Worm (Caenorhabditis elegans): Measurements from ENCODE around the gene ari-1.4.
A peak's percentile ranks its signal among the peaks of the same experiment; 100 is the strongest.

Gene ari-1.4

DNA sequence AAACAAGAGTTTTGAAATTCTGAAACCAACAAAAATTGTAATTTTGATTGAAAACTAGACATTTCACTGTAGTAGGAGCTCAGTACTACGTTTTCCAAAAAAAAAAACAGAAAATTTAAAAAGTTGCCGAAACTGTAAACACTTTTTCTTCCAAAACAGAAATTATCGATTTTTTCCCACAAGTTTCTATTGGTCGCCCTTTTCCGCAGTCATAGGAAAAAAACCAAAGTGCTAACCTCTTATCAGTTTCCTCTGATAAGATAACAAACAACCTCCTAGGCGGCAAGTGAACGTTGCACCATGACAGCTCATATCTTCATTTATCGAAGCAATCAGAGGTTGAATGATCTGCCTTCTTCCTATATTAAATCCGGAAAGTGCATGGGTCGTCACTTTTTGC lies 30.7 kb upstream of the ari-1.4 start:
- TF ChIP-seq ztf-11 (tag; optimal IDR thresholded peaks at IDR 0.05) = no peak
- TF ChIP-seq ceh-16 (tag; optimal IDR thresholded peaks at IDR 0.05) = no peak
- TF ChIP-seq lsy-2 (tag; optimal IDR thresholded peaks at IDR 0.05) = peak in 1 of 2 experiments; percentile 1
- TF ChIP-seq lin-39 (tag; optimal IDR thresholded peaks at IDR 0.05) = no peak
- no peak for TF ChIP-seq nhr-23 (tag; optimal IDR thresholded peaks at IDR 0.05)
- no peak for TF ChIP-seq alr-1 (tag; optimal IDR thresholded peaks at IDR 0.05)
- peak; percentile 5 for TF ChIP-seq gmeb-1 (tag; optimal IDR thresholded peaks at IDR 0.05)
- no peak for TF ChIP-seq dmd-4 (tag; optimal IDR thresholded peaks at IDR 0.05)
- no peak for TF ChIP-seq elt-1 (tag; optimal IDR thresholded peaks at IDR 0.05)
- no peak for TF ChIP-seq unc-62 (GFP tag; optimal IDR thresholded peaks at IDR 0.05)
- no peak for TF ChIP-seq Y55F3AM.14 (GFP tag; optimal IDR thresholded peaks at IDR 0.05)
- no peak for TF ChIP-seq unc-39 (tag; optimal IDR thresholded peaks at IDR 0.05)
- TF ChIP-seq sem-4 (tag; optimal IDR thresholded peaks at IDR 0.05) = no peak
- TF ChIP-seq nhr-129 (tag; optimal IDR thresholded peaks at IDR 0.05) = no peak
- no peak for TF ChIP-seq skn-1 (tag; optimal IDR thresholded peaks at IDR 0.05)
- no peak for TF ChIP-seq nhr-21 (tag; optimal IDR thresholded peaks at IDR 0.05)
- no peak for TF ChIP-seq nhr-77 (tag; optimal IDR thresholded peaks at IDR 0.05)
- no peak for TF ChIP-seq mdl-1 (tag; optimal IDR thresholded peaks at IDR 0.05)
- TF ChIP-seq fos-1 (tag; optimal IDR thresholded peaks at IDR 0.05) = peak; percentile 72

ce11 chrIV:15554771-15555170 lies 26.4 kb upstream of the ari-1.4 start:
- no peak for TF ChIP-seq mab-5 (tag; optimal IDR thresholded peaks at IDR 0.05)
- TF ChIP-seq sem-4 (tag; optimal IDR thresholded peaks at IDR 0.05) = no peak
- TF ChIP-seq sma-3 (GFP tag; optimal IDR thresholded peaks at IDR 0.05) = no peak
- TF ChIP-seq nhr-77 (tag; optimal IDR thresholded peaks at IDR 0.05) = no peak
- no peak for TF ChIP-seq unc-62 (GFP tag; optimal IDR thresholded peaks at IDR 0.05)
- no peak for TF ChIP-seq alr-1 (tag; optimal IDR thresholded peaks at IDR 0.05)
- no peak for TF ChIP-seq lin-11 (tag; optimal IDR thresholded peaks at IDR 0.05)

ce11 chrIV:15539447-15539994 lies 11.2 kb upstream of the ari-1.4 start, which contains the start of gene Y73F8A.35:
TSS of gene Y73F8A.35 (minus strand) at chrIV:15539944.
- TF ChIP-seq sma-9 (GFP tag; optimal IDR thresholded peaks at IDR 0.05) (no peak), sma-9 (tag; optimal IDR thresholded peaks at IDR 0.05) (no peak), elt-3 (tag; optimal IDR thresholded peaks at IDR 0.05) (no peak), lsy-2 (tag; optimal IDR thresholded peaks at IDR 0.05) (no peak), ztf-11 (tag; optimal IDR thresholded peaks at IDR 0.05) (no peak), ZK546.5 (tag; optimal IDR thresholded peaks at IDR 0.05) (no peak), nhr-10 (tag; optimal IDR thresholded peaks at IDR 0.05) (no peak), lin-11 (tag; optimal IDR thresholded peaks at IDR 0.05) (no peak), gmeb-1 (tag; optimal IDR thresholded peaks at IDR 0.05) (no peak), R02D3.7 (tag; optimal IDR thresholded peaks at IDR 0.05) (no peak), dmd-4 (tag; optimal IDR thresholded peaks at IDR 0.05) (no peak), ztf-1 (GFP tag; conservative IDR thresholded peaks at IDR 0.05) (no peak), peb-1 (tag; optimal IDR thresholded peaks at IDR 0.05) (no peak), ceh-16 (tag; optimal IDR thresholded peaks at IDR 0.05) (no peak)

DNA sequence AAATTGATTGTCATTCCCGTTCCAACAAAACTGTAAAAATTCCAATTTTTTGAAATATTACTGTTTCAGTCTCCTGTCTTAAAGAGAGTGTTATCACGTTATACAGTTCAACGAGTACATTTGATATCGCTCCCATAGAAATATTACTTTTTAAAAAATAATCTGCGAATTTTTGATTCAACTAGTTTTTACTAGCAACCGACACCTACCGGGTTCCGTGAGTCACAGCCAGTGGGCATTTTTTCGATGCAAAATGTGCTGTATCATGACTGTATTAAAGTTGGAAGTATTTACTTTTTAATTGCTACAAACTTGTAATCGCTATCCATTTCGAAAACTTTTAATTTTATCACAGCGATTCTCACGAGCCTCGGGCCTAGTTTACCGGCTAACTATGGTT lies 9.0 kb upstream of the ari-1.4 start:
- TF ChIP-seq ztf-11 (tag; optimal IDR thresholded peaks at IDR 0.05) (no peak), ceh-82 (tag; optimal IDR thresholded peaks at IDR 0.05) (no peak), mab-5 (tag; optimal IDR thresholded peaks at IDR 0.05) (no peak), alr-1 (tag; optimal IDR thresholded peaks at IDR 0.05) (no peak), lsy-2 (tag; optimal IDR thresholded peaks at IDR 0.05) (no peak), nhr-23 (tag; optimal IDR thresholded peaks at IDR 0.05) (no peak)

DNA sequence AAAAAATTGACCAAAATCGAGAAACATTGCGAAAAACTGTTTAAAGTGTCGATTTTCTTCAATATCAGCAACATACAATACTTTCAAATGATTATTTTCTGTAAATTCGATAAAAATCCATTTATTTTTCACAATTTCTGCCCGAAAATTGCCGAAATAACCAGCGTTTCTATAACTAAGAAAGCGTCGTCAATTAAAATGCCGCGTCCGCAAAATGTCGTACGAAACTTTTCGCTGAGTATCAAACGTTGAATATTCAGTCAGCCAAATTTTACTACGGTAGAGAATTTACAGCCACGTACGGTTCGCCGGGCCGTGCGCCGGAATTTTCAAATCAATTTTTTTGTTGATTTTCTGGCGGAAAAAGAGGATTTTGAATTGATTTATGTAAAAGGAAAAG lies 2.2 kb upstream of the ari-1.4 start:
- peak in 1 of 2 experiments; percentile 74 for TF ChIP-seq lsy-2 (tag; optimal IDR thresholded peaks at IDR 0.05)

DNA sequence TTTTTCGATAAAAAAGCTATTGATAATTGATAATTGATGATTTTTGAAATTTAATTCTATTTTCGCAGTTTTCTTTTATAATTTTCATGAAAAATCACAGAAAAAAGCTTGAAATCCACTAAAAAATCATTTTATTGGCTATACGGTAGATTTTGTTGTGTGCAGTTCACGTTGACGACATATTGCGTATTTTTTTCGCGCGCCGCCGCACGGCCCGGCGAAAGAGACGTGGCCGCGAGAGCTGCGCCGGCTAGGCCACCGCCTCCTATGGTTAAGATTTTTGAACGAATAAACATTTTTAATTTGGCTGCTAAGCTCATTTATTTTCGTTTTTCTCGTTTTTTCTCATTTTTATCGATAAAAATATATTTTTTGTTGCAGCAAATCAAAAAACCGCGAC lies 498 bp upstream of the ari-1.4 start:
- peak; percentile 19 for TF ChIP-seq lin-13 (GFP tag; optimal IDR thresholded peaks at IDR 0.05)
- peak; percentile 27 for TF ChIP-seq unc-55 (GFP tag; optimal IDR thresholded peaks at IDR 0.05)
- peak in 1 of 2 experiments; percentile 59 for TF ChIP-seq lsy-2 (tag; optimal IDR thresholded peaks at IDR 0.05)
